Worm (Caenorhabditis elegans): ENCODE measurements around the gene sru-3.

DNA sequence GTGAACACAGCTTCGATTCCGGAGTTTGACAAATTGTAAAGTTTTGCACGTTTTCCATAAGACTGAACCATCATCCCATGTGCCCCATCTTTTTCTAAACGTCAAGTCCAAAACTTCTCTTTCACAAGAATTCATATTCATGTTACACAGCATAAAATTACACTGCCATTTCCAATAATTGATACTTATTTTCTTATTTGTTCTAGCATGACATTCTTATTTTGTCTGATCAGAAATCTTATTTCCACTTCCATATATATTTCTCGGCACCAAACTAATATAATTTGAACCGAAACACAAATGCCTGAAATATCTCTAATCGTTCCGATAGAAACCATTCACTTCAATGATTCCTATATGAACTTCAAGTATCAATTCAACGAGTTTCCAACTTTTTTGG, 10.4 kb upstream of the sru-3 start, which contains the start of gene sru-2:
- TF ChIP-seq aly-2 (tag; optimal IDR thresholded peaks at IDR 0.05) (no peak), snpc-4 (tag; optimal IDR thresholded peaks at IDR 0.05) (no peak), skn-1 (tag; optimal IDR thresholded peaks at IDR 0.05) (no peak), unc-62 (GFP tag; optimal IDR thresholded peaks at IDR 0.05) (no peak), jun-1 (tag; optimal IDR thresholded peaks at IDR 0.05) (no peak), R02D3.7 (tag; optimal IDR thresholded peaks at IDR 0.05) (no peak), pqm-1 (tag; optimal IDR thresholded peaks at IDR 0.05) (no peak), egl-27 (tag; optimal IDR thresholded peaks at IDR 0.05) (no peak), fkh-10 (GFP tag; optimal IDR thresholded peaks at IDR 0.05) (no peak), hmg-11 (tag; optimal IDR thresholded peaks at IDR 0.05) (no peak), pha-4 (tag; optimal IDR thresholded peaks at IDR 0.05) (no peak), zag-1 (tag; optimal IDR thresholded peaks at IDR 0.05) (no peak), elt-3 (tag; optimal IDR thresholded peaks at IDR 0.05) (no peak)
